Fruit fly (Drosophila melanogaster): ENCODE data around the gene msn.

The msn gene

DNA sequence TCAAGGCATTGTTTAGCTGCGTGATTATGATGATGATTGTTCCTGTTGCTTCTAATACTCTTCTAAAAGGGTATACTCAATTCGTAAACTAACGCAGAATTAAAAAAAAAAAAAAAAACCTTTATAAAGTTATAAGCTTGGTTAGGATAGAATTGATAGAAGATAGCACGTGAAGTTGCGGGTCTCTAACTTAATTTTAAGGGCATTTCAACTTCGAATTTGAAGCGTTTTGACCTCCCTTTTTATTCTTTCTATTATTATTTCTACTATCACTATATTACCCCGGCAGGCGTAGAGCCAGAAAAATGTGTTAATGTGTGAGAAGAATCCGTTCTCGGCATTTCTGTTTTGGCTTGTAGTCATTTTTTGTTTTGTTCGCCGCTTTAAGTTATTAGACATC is 7.6 kb downstream of the msn start:
- TF ChIP-seq CG9139 (GFP tag; optimal IDR thresholded peaks at IDR 0.05): no peak
- peak; percentile 63 for TF ChIP-seq pdm3 (GFP tag; optimal IDR thresholded peaks at IDR 0.05)
- TF ChIP-seq CG8632 (GFP tag; optimal IDR thresholded peaks at IDR 0.05): no peak
- peak; percentile 40 for TF ChIP-seq OdsH (GFP tag; optimal IDR thresholded peaks at IDR 0.05)
- no peak for TF ChIP-seq CG3032 (tag; optimal IDR thresholded peaks at IDR 0.05)
- TF ChIP-seq CG1621 (tag; optimal IDR thresholded peaks at IDR 0.05): no peak
- TF ChIP-seq Gug (GFP tag; IDR thresholded peaks at IDR 0.05): peak; percentile 53
- peak; percentile 73 for TF ChIP-seq Eip78C (GFP tag)
- no peak for TF ChIP-seq CG11762 (GFP tag; optimal IDR thresholded peaks at IDR 0.05; ENCODE audit: insufficient read depth)
- TF ChIP-seq esn (GFP tag; optimal IDR thresholded peaks at IDR 0.05): peak; percentile 34
- peak; percentile 40 for TF ChIP-seq CG3919 (GFP tag; optimal IDR thresholded peaks at IDR 0.05)
- peak; percentile 45 for TF ChIP-seq Sox14 (GFP tag; optimal IDR thresholded peaks at IDR 0.05)
- peak; percentile 40 for TF ChIP-seq cyc (GFP tag; optimal IDR thresholded peaks at IDR 0.05)
- TF ChIP-seq fkh (GFP tag; optimal IDR thresholded peaks at IDR 0.05): no peak
- peak; percentile 9 for TF ChIP-seq vri (GFP tag; optimal IDR thresholded peaks at IDR 0.05)
- TF ChIP-seq Blimp-1 (GFP tag; optimal IDR thresholded peaks at IDR 0.05): no peak
- no peak for TF ChIP-seq fd85E (GFP tag; optimal IDR thresholded peaks at IDR 0.05)
- peak; percentile 79 for TF ChIP-seq CG32006 (GFP tag; optimal IDR thresholded peaks at IDR 0.05)
- TF ChIP-seq ss (GFP tag; optimal IDR thresholded peaks at IDR 0.05): no peak
- no peak for TF ChIP-seq Sox15 (GFP tag; optimal IDR thresholded peaks at IDR 0.05)
- TF ChIP-seq Ets96B (tag; optimal IDR thresholded peaks at IDR 0.05): peak; percentile 6
- peak; percentile 66 for TF ChIP-seq Hr4 (GFP tag; optimal IDR thresholded peaks at IDR 0.05)
- peak in 1 of 2 experiments; percentile 59 for TF ChIP-seq salr (GFP tag; optimal IDR thresholded peaks at IDR 0.05)
- TF ChIP-seq dsx (GFP tag; optimal IDR thresholded peaks at IDR 0.05; ENCODE audit: poor library complexity, severe bottlenecking): no peak
- TF ChIP-seq CG6163 (GFP tag; IDR thresholded peaks at IDR 0.05): peak; percentile 74
- TF ChIP-seq CG11902 (GFP tag; optimal IDR thresholded peaks at IDR 0.05): no peak
- peak; percentile 68 for TF ChIP-seq CG8119 (GFP tag; IDR thresholded peaks at IDR 0.05)
- no peak for TF ChIP-seq CG16779 (tag; optimal IDR thresholded peaks at IDR 0.05)
- peak; percentile 10 for TF ChIP-seq lz (GFP tag; optimal IDR thresholded peaks at IDR 0.05)
- TF ChIP-seq Hr38 (GFP tag; optimal IDR thresholded peaks at IDR 0.05): no peak
- TF ChIP-seq CG6808 (GFP tag; optimal IDR thresholded peaks at IDR 0.05): no peak
- TF ChIP-seq achi (GFP tag; optimal IDR thresholded peaks at IDR 0.05): peak; percentile 34
- TF ChIP-seq eg (GFP tag; IDR thresholded peaks at IDR 0.05): peak; percentile 77
- peak; percentile 12 for TF ChIP-seq dac (GFP tag; optimal IDR thresholded peaks at IDR 0.05)
- peak; percentile 38 for TF ChIP-seq topi (GFP tag; optimal IDR thresholded peaks at IDR 0.05)
- peak; percentile 47 for TF ChIP-seq Hr39 (GFP tag; optimal IDR thresholded peaks at IDR 0.05)
- peak; percentile 3 for TF ChIP-seq Ets21C (GFP tag; optimal IDR thresholded peaks at IDR 0.05)
- TF ChIP-seq CG6276 (GFP tag; optimal IDR thresholded peaks at IDR 0.05): peak; percentile 70
- TF ChIP-seq Sox102F (GFP tag; optimal IDR thresholded peaks at IDR 0.05): no peak
- TF ChIP-seq CG10669 (GFP tag; optimal IDR thresholded peaks at IDR 0.05): no peak
- no peak for TF ChIP-seq spab (GFP tag; optimal IDR thresholded peaks at IDR 0.05)
- no peak for TF ChIP-seq net (GFP tag; optimal IDR thresholded peaks at IDR 0.05)
- peak; percentile 77 for TF ChIP-seq CG15336 (GFP tag; IDR thresholded peaks at IDR 0.05)
- TF ChIP-seq CG11294 (GFP tag; IDR thresholded peaks at IDR 0.05): no peak
- peak; percentile 6 for TF ChIP-seq Smox (GFP tag; optimal IDR thresholded peaks at IDR 0.05)
- peak; percentile 20 for TF ChIP-seq CG31627 (GFP tag; optimal IDR thresholded peaks at IDR 0.05)
- TF ChIP-seq svp (GFP tag): peak; percentile 60
- TF ChIP-seq Eip93F (GFP tag; optimal IDR thresholded peaks at IDR 0.05): no peak
- peak; percentile 55 for TF ChIP-seq CG4318 (GFP tag; optimal IDR thresholded peaks at IDR 0.05)
- no peak for TF ChIP-seq acj6 (GFP tag; optimal IDR thresholded peaks at IDR 0.05)
- no peak for TF ChIP-seq CG8319 (GFP tag; optimal IDR thresholded peaks at IDR 0.05)
- peak; percentile 33 for TF ChIP-seq CG10631 (GFP tag; optimal IDR thresholded peaks at IDR 0.05)
- TF ChIP-seq Lpt (GFP tag; optimal IDR thresholded peaks at IDR 0.05): peak; percentile 66
